Fruit fly (Drosophila melanogaster): Measurements from ENCODE around the gene Prosalpha2.
A peak's percentile ranks its signal among the peaks of the same experiment; 100 is the strongest.

Gene Prosalpha2

dm6 chr3R:12402935-12403334, 28.2 kb upstream of the Prosalpha2 start (continued):
- peak; percentile 63 for TF ChIP-seq ro (GFP tag; IDR thresholded peaks at IDR 0.05)
- TF ChIP-seq sd (tag; optimal IDR thresholded peaks at IDR 0.05) = peak; percentile 88
- peak; percentile 98 for TF ChIP-seq Spps (tag; optimal IDR thresholded peaks at IDR 0.05)
- TF ChIP-seq Rx (GFP tag; IDR thresholded peaks at IDR 0.05) = peak; percentile 94
- peak; percentile 100 for TF ChIP-seq CG10543 (GFP tag; optimal IDR thresholded peaks at IDR 0.05)
- TF ChIP-seq CG9727 (GFP tag; optimal IDR thresholded peaks at IDR 0.05) = peak; percentile 98
- no peak for TF ChIP-seq CG42726 (GFP tag; IDR thresholded peaks at IDR 0.05; ENCODE audit: partially characterized antibody)
- TF ChIP-seq ftz-f1 (GFP tag; optimal IDR thresholded peaks at IDR 0.05) = peak; percentile 45
- TF ChIP-seq Chrac-16 (GFP tag; optimal IDR thresholded peaks at IDR 0.05) = peak; percentile 94
- TF ChIP-seq da (GFP tag; optimal IDR thresholded peaks at IDR 0.05) = peak; percentile 85
- TF ChIP-seq bigmax (GFP tag; optimal IDR thresholded peaks at IDR 0.05) = peak; percentile 74
- peak; percentile 94 for TF ChIP-seq CG2875 (GFP tag; optimal IDR thresholded peaks at IDR 0.05)
- peak; percentile 73 for TF ChIP-seq CG6272 (GFP tag; IDR thresholded peaks at IDR 0.05)
- no peak for TF ChIP-seq CG8478 (optimal IDR thresholded peaks at IDR 0.05)
- peak; percentile 97 for TF ChIP-seq sens-2 (GFP tag; IDR thresholded peaks at IDR 0.05)
- TF ChIP-seq CG4730 (GFP tag; IDR thresholded peaks at IDR 0.05) = peak; percentile 86
- peak; percentile 94 for TF ChIP-seq Mad (GFP tag; optimal IDR thresholded peaks at IDR 0.05)
- peak; percentile 93 for TF ChIP-seq Mes4 (GFP tag; optimal IDR thresholded peaks at IDR 0.05)
- peak; percentile 51 for TF ChIP-seq Scr (GFP tag; IDR thresholded peaks at IDR 0.05; ENCODE audit: partially characterized antibody)
- peak; percentile 99 for TF ChIP-seq CG4854 (GFP tag; optimal IDR thresholded peaks at IDR 0.05)
- TF ChIP-seq cad (GFP tag; optimal IDR thresholded peaks at IDR 0.05) = no peak
- peak; percentile 97 for TF ChIP-seq Fer2 (tag; optimal IDR thresholded peaks at IDR 0.05)
- peak; percentile 98 for TF ChIP-seq CG17328 (GFP tag; IDR thresholded peaks at IDR 0.05)
- no peak for TF ChIP-seq Hr39 (optimal IDR thresholded peaks at IDR 0.05)
- TF ChIP-seq gro (GFP tag; optimal IDR thresholded peaks at IDR 0.05) = peak; percentile 97
- peak; percentile 97 for TF ChIP-seq Blimp-1 (GFP tag; optimal IDR thresholded peaks at IDR 0.05)
- peak; percentile 97 for TF ChIP-seq kah (GFP tag; optimal IDR thresholded peaks at IDR 0.05)
- peak; percentile 98 for TF ChIP-seq CG6254 (GFP tag; optimal IDR thresholded peaks at IDR 0.05)
- no peak for TF ChIP-seq Bgb (GFP tag; IDR thresholded peaks at IDR 0.05; ENCODE audit: partially characterized antibody)
- TF ChIP-seq unpg (GFP tag; optimal IDR thresholded peaks at IDR 0.05) = peak; percentile 99
- TF ChIP-seq nerfin-2 (GFP tag; IDR thresholded peaks at IDR 0.05; ENCODE audit: partially characterized antibody) = no peak
- TF ChIP-seq CG11085 (GFP tag; IDR thresholded peaks at IDR 0.05) = peak; percentile 88
- TF ChIP-seq Meics (GFP tag; optimal IDR thresholded peaks at IDR 0.05) = peak; percentile 99
- TF ChIP-seq Dll (GFP tag; IDR thresholded peaks at IDR 0.05; ENCODE audit: partially characterized antibody) = peak; percentile 72
- peak; percentile 92 for TF ChIP-seq fd102C (GFP tag; optimal IDR thresholded peaks at IDR 0.05)
- peak; percentile 94 for TF ChIP-seq CG12744 (GFP tag; optimal IDR thresholded peaks at IDR 0.05)
- TF ChIP-seq z (GFP tag; IDR thresholded peaks at IDR 0.05) = peak; percentile 72; the same call in 1 of the 3 replicates
- TF ChIP-seq Ets65A (GFP tag) = peak; percentile 98
- TF ChIP-seq lola (GFP tag; optimal IDR thresholded peaks at IDR 0.05) = peak in 1 of 3 experiments; percentile 99
- TF ChIP-seq CG1832 (GFP tag; optimal IDR thresholded peaks at IDR 0.05) = no peak
- TF ChIP-seq CG12104 (GFP tag; optimal IDR thresholded peaks at IDR 0.05) = peak; percentile 98
- no peak for TF ChIP-seq vnd (GFP tag; IDR thresholded peaks at IDR 0.05; ENCODE audit: partially characterized antibody)
- TF ChIP-seq seq (GFP tag; IDR thresholded peaks at IDR 0.05) = peak; percentile 97
- TF ChIP-seq bbx (GFP tag; IDR thresholded peaks at IDR 0.05; ENCODE audit: partially characterized antibody) = no peak
- TF ChIP-seq zen2 (GFP tag; IDR thresholded peaks at IDR 0.05; ENCODE audit: partially characterized antibody) = 0 out of 3 replicates have a peak, but pooled peaks have one; percentile 17
- TF ChIP-seq CG7745 (tag; optimal IDR thresholded peaks at IDR 0.05) = peak; percentile 92
- peak; percentile 98 for TF ChIP-seq CG15269 (tag; optimal IDR thresholded peaks at IDR 0.05)
- peak; percentile 94 for TF ChIP-seq CG3847 (GFP tag; IDR thresholded peaks at IDR 0.05)
- TF ChIP-seq CG8944 (GFP tag; optimal IDR thresholded peaks at IDR 0.05) = peak; percentile 87
- peak; percentile 99 for TF ChIP-seq tap (tag; optimal IDR thresholded peaks at IDR 0.05)

Data from whole organism, embryonic.